Fruit fly (Drosophila melanogaster): Measurements from ENCODE around the gene Prx1.

Gene Prx1

DNA sequence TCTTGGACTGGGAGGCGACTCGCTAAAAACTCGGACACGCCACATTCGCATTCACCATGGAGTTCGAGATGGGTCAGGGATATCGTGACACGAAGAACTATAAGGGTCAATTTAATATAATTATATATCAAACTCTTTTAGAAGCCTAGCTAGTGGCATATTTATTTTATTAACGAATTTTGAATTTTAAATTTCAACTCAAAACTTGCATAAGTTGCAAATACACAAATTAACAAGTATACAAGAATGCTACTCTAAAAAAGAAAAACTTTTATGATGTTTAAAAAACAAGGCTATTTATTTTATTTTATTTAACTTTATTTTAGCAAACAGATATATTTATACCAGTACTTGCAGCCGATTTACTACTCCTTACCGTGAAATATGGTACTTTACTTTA lies 1.6 kb upstream of the Prx1 start:
- TF ChIP-seq CG14711 (tag; optimal IDR thresholded peaks at IDR 0.05) (no peak), toe (GFP tag; optimal IDR thresholded peaks at IDR 0.05) (no peak), CG1620 (GFP tag; optimal IDR thresholded peaks at IDR 0.05) (no peak), CG11617 (GFP tag; optimal IDR thresholded peaks at IDR 0.05) (no peak), CG33017 (tag; optimal IDR thresholded peaks at IDR 0.05) (no peak), CG7045 (GFP tag; optimal IDR thresholded peaks at IDR 0.05) (no peak), ovo (GFP tag; optimal IDR thresholded peaks at IDR 0.05) (no peak), CG7101 (tag; optimal IDR thresholded peaks at IDR 0.05) (no peak), cic (GFP tag; optimal IDR thresholded peaks at IDR 0.05) (no peak), Crg-1 (GFP tag; optimal IDR thresholded peaks at IDR 0.05) (no peak)

DNA sequence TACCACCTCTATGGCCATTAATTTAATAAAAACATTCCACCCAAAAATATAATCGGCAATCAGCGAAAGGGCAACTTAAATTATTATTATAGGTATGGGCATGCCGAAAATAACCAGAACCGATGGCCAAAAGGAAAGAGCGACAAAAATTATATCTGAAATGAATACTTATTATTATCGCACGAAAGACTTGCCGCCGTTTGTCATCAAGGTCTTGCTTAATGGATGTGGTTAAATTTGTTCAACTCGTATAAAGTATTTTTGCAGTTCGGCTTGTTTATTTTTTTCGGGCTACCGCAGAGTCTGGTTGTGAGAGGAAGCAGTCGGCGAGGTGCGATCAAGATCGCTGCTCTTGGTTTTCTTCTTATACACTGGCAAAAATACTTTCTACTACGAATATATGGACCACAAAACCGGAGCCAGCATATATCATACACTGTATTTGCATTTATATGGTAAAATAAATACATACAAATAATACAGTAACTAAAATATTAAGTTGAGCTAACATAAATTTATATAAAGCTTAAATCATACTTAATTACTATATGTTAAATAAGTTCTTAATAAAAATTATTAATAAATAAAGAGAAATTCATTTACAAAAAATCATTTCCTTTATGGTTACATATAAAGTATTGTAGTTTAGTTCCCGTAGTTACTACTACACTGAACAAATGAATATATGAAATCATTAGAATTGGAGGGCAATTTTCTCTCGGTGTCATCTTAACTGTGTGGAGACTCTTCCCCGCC lies 1.2 kb downstream of the Prx1 start:
- TF ChIP-seq CG7101 (tag; optimal IDR thresholded peaks at IDR 0.05): no peak
- no peak for TF ChIP-seq ovo (GFP tag; optimal IDR thresholded peaks at IDR 0.05)
- TF ChIP-seq toe (GFP tag; optimal IDR thresholded peaks at IDR 0.05): no peak
- TF ChIP-seq CG7045 (GFP tag; optimal IDR thresholded peaks at IDR 0.05): no peak
- TF ChIP-seq CG1620 (GFP tag; optimal IDR thresholded peaks at IDR 0.05): no peak
- no peak for TF ChIP-seq CG5204 (GFP tag; optimal IDR thresholded peaks at IDR 0.05)
- TF ChIP-seq CG12768 (GFP tag; optimal IDR thresholded peaks at IDR 0.05): no peak
- TF ChIP-seq Crg-1 (GFP tag; optimal IDR thresholded peaks at IDR 0.05): no peak

DNA sequence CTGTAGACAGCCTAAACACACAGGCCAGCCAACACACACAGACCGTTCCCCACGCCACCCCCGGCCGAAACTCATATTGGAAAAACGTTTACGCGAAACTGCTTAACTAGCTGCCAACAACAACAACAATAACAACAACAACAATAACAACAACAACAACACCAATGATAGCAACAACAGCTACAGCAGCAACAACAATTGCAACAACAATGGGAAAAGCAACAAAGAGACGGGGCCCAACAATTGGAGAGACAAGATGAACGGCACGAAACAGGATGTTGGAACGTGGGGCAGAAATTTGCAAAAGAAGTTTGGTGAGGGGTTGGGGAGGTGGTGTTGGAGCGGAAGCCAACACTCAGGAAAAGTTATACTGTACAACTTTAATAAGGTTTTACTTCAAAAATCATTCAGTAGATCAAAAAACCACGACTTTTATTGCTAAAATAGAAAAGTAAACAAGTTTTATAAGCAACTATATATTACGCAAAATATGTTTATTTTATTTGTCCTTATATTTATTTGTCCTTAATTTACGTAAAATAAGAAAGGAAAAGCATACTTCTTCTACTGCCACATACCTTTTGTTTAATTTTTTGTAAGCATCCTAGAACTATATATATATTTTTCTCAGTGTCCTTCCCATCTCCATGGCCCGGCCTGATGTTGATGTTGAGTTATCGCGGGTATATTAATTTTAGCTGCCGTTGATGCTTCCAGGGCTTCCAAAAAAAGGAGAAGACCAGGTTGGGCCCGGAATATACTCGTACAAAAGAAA lies 4.4 kb downstream of the Prx1 start:
- TF ChIP-seq bab1 (GFP tag; optimal IDR thresholded peaks at IDR 0.05): no peak
- TF ChIP-seq CG7101 (tag; optimal IDR thresholded peaks at IDR 0.05): no peak
- no peak for TF ChIP-seq Clk (GFP tag; optimal IDR thresholded peaks at IDR 0.05)
- no peak for TF ChIP-seq cnc (optimal IDR thresholded peaks at IDR 0.05)

DNA sequence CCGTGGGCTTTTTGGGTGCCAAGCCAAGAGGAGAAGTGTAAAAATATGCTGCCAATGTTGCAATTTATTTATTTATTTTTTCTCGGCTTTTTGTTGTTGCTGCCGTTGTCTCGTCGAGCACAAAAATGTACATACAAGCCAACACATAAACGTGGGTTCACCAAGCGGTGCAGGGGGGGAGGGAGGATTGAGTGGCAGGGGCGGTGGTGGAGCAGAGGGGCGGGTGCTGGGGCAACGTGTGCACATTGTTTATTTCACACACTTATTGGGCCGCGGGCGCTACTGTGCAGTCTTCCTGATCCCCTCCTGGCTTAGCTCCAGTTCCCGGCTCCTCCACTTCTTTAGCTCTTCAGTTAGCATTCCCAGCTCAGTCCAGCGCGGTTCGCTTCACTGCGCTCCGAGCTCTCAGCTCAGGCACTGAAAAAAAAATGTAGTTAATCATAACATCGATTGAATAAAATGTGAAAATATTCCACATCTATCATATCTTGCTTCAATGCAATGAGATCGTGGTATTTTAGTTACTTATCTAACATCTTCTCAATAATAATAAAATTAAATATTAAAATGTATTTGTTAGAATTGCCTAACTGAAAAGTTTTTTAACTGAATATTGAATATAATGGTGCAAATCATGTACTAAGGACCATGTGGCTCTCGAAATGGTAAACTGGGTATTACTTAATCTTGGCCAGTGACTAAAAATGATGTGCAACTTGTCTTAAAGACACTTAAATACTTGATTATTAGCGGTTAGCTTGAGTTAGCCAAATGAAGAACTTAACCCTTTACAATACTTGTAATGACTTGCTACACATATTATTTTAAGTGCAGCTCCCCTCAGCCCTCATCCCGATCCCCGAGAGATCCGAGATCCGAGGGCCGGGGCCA lies 6.9 kb downstream of the Prx1 start:
- TF ChIP-seq ovo (GFP tag; optimal IDR thresholded peaks at IDR 0.05) (no peak), CG14711 (tag; optimal IDR thresholded peaks at IDR 0.05) (no peak), pad (GFP tag; optimal IDR thresholded peaks at IDR 0.05) (no peak), CG1620 (GFP tag; optimal IDR thresholded peaks at IDR 0.05) (no peak), Clk (GFP tag; optimal IDR thresholded peaks at IDR 0.05) (no peak), CG11617 (GFP tag; optimal IDR thresholded peaks at IDR 0.05) (no peak)

dm6 chr3L:15220322-15220721 lies 12.7 kb downstream of the Prx1 start:
- no peak for TF ChIP-seq toe (GFP tag; optimal IDR thresholded peaks at IDR 0.05)
- TF ChIP-seq CG1620 (GFP tag; optimal IDR thresholded peaks at IDR 0.05): no peak
- TF ChIP-seq CG12768 (GFP tag; optimal IDR thresholded peaks at IDR 0.05): no peak
- TF ChIP-seq tj (GFP tag; optimal IDR thresholded peaks at IDR 0.05): no peak
- no peak for TF ChIP-seq CG5204 (GFP tag; optimal IDR thresholded peaks at IDR 0.05)
- no peak for TF ChIP-seq CG14711 (tag; optimal IDR thresholded peaks at IDR 0.05)
- TF ChIP-seq Mnt (GFP tag; optimal IDR thresholded peaks at IDR 0.05): no peak
- TF ChIP-seq Crg-1 (GFP tag; optimal IDR thresholded peaks at IDR 0.05): no peak
- no peak for TF ChIP-seq pad (GFP tag; optimal IDR thresholded peaks at IDR 0.05)
- no peak for TF ChIP-seq cnc (optimal IDR thresholded peaks at IDR 0.05)
- no peak for TF ChIP-seq ovo (GFP tag; optimal IDR thresholded peaks at IDR 0.05)
- TF ChIP-seq CG33017 (tag; optimal IDR thresholded peaks at IDR 0.05): no peak
- TF ChIP-seq CG11617 (GFP tag; optimal IDR thresholded peaks at IDR 0.05): no peak
- TF ChIP-seq bab1 (GFP tag; optimal IDR thresholded peaks at IDR 0.05): no peak
- no peak for TF ChIP-seq kay (GFP tag; ENCODE audit: borderline replicate concordance)
- no peak for TF ChIP-seq cic (GFP tag; optimal IDR thresholded peaks at IDR 0.05)
- no peak for TF ChIP-seq Clk (GFP tag; optimal IDR thresholded peaks at IDR 0.05)
- no peak for TF ChIP-seq CG7045 (GFP tag; optimal IDR thresholded peaks at IDR 0.05)
- no peak for TF ChIP-seq Hr96 (GFP tag; optimal IDR thresholded peaks at IDR 0.05)

- TF ChIP-seq CG33017 (tag; optimal IDR thresholded peaks at IDR 0.05) (no peak), CG11617 (GFP tag; optimal IDR thresholded peaks at IDR 0.05) (no peak), tj (GFP tag; optimal IDR thresholded peaks at IDR 0.05) (no peak), Clk (GFP tag; optimal IDR thresholded peaks at IDR 0.05) (no peak), CG12768 (GFP tag; optimal IDR thresholded peaks at IDR 0.05) (no peak)
These were observed 14.6 kb downstream of the Prx1 start for dm6 chr3L:15222271-15222670.

Data from whole organism, adult.